Worm (Caenorhabditis elegans): ENCODE measurements around the gene lipl-1.

lipl-1 gene

DNA sequence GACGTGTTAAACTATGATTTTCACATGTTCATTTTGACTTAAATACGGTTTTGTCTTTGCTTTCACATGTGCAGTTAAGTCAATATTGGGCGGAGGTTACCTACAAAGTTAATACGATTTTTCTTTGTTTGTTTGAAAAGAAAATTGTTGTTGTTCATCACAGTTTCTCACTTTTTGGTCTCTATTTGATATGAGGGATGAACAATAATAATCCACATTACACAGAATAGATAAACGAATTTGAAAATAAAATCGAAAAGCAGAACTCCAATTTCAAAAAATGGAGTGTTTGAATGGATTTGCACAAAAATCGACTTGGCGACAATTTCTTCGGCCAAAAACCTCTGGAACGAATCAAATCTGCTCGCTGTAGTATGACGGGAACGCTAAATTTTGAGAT is 13.1 kb upstream of the lipl-1 start, which contains the start of gene ttr-29:
ttr-29 (minus strand) TSS at position 101 of the 400 bp plus-strand sequence.
- TF ChIP-seq attf-6 (GFP tag; IDR thresholded peaks at IDR 0.05) (no peak), ztf-26 (tag; optimal IDR thresholded peaks at IDR 0.05) (no peak), lin-26 (GFP tag; IDR thresholded peaks at IDR 0.05) (no peak), atf-7 (tag; optimal IDR thresholded peaks at IDR 0.05) (no peak), rcor-1 (GFP tag; IDR thresholded peaks at IDR 0.05) (no peak), D2030.7 (GFP tag; IDR thresholded peaks at IDR 0.05) (no peak), athp-1 (tag; optimal IDR thresholded peaks at IDR 0.05) (no peak), lin-40 (tag; optimal IDR thresholded peaks at IDR 0.05) (no peak), tbp1 (GFP tag; optimal IDR thresholded peaks at IDR 0.05) (no peak), nfyb-1 (GFP tag; IDR thresholded peaks at IDR 0.05) (no peak), mel-28 (tag; optimal IDR thresholded peaks at IDR 0.05; ENCODE audit: borderline replicate concordance) (no peak), xnd-1 (tag; optimal IDR thresholded peaks at IDR 0.05) (no peak)

DNA sequence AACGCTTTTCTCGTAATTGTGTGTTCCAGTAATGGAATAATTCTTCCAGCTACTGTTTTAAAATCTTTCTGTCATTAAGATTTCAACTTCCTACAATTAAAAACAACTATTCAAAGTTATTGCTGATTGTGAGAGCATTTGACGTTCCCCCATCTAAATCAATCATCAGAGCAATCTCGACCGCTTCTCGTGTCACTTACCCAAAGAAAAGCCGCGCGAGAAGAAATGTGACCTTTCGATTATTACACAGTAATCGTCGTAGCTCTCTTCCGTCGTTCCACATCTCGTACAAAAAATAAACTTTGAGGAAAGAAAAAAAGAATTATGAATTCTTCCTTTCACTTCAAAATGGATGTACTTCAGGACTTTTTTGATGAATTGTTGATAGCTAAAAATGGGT is 12.3 kb upstream of the lipl-1 start:
- TF ChIP-seq ztf-3 (GFP tag; optimal IDR thresholded peaks at IDR 0.05) (no peak), egl-18 (GFP tag; IDR thresholded peaks at IDR 0.05) (no peak), hrde-1 (tag; optimal IDR thresholded peaks at IDR 0.05; ENCODE audit: borderline replicate concordance) (no peak), hsf-1 (GFP tag; IDR thresholded peaks at IDR 0.05) (no peak), F22D6.2 (tag; optimal IDR thresholded peaks at IDR 0.05) (no peak), ceh-100 (GFP tag; IDR thresholded peaks at IDR 0.05) (no peak), sea-2 (GFP tag; IDR thresholded peaks at IDR 0.05) (no peak), mcd-1 (GFP tag; IDR thresholded peaks at IDR 0.05) (no peak), C17E4.6 (GFP tag; IDR thresholded peaks at IDR 0.05) (no peak), pbrm-1 (GFP tag; IDR thresholded peaks at IDR 0.05) (no peak), ama-1 (optimal IDR thresholded peaks at IDR 0.05) (no peak), ama-1 (GFP tag; optimal IDR thresholded peaks at IDR 0.05) (no peak), pha-4 (tag; optimal IDR thresholded peaks at IDR 0.05) (no peak), B0035.1 (tag; optimal IDR thresholded peaks at IDR 0.05) (no peak), K11D2.4 (GFP tag; IDR thresholded peaks at IDR 0.05) (no peak), him-1 (tag; optimal IDR thresholded peaks at IDR 0.05) (no peak), let-607 (tag; optimal IDR thresholded peaks at IDR 0.05) (no peak), Y79H2A.3 (GFP tag; conservative IDR thresholded peaks at IDR 0.05) (no peak)

DNA sequence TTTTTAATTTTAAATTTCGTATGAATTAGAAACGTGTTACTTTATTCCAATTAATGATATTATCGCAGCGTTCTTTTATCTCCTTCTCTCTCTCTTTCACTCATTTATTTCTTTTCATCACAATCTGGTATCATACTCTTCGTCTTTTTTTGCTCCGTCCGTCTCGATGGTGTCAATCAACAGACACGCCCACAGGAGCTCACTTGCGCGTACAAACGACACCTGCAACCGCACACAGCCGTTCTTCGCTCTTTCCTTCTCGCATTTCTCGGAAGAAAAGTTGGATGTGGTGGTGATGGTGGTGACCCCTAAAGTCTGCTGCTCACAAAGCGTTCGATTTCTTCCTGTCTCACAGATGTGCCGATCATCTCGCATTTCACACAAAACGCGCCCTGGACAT is 11.2 kb upstream of the lipl-1 start:
- TF ChIP-seq let-607 (tag; optimal IDR thresholded peaks at IDR 0.05): peak in 1 of 2 experiments; percentile 37
- no peak for TF ChIP-seq D2030.7 (GFP tag; IDR thresholded peaks at IDR 0.05)
- peak; percentile 56 for TF ChIP-seq nhr-80 (tag; optimal IDR thresholded peaks at IDR 0.05)

DNA sequence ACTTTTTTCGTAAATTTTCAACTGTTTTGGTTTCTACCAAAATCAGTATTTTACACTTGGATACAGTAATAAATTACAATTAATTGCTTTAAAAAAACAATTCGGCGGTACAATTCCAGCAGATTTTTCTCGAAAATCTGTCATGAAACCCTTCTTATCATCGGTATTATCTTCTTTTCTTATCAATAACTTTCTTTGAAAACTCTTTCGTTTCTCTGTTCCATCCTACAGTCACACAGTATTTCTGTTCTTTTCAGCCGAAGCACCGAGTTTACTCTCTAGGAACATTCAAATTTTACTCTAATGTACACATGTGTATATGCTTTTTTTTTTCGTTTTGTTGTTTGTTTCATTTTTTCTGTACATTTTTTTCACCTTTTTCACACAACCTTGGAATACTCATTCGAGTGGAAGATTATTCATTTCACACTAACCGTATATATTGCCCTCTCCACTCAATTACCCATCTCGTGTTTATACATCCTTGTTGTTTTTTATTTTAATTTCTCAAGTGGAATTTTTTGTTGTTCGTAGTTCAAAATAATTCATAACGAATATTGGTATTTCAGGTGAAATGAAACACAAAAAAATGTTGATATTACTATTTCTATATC is 10.1 kb upstream of the lipl-1 start, which contains the start of gene nid-1:
nid-1 (plus strand) TSS at position 564 of the 614 bp plus-strand sequence.
- TF ChIP-seq K11D2.4 (GFP tag; IDR thresholded peaks at IDR 0.05) (no peak), snpc-1.3 (tag; optimal IDR thresholded peaks at IDR 0.05; ENCODE audit: insufficient read depth) (no peak), snpc-1.1 (tag; optimal IDR thresholded peaks at IDR 0.05; ENCODE audit: insufficient read depth) (no peak), nhr-27 (tag; optimal IDR thresholded peaks at IDR 0.05) (no peak), ceh-79 (tag; optimal IDR thresholded peaks at IDR 0.05) (no peak), F22D6.2 (tag; optimal IDR thresholded peaks at IDR 0.05) (no peak), repo-1 (tag; optimal IDR thresholded peaks at IDR 0.05) (no peak), let-607 (tag; optimal IDR thresholded peaks at IDR 0.05) (peak in 1 of 2 experiments; percentile 21), mxl-1 (tag; optimal IDR thresholded peaks at IDR 0.05) (no peak), egl-44 (GFP tag; IDR thresholded peaks at IDR 0.05) (no peak), sptf-2 (GFP tag; optimal IDR thresholded peaks at IDR 0.05) (no peak), efl-1 (GFP tag; optimal IDR thresholded peaks at IDR 0.05) (no peak), gei-17 (GFP tag; optimal IDR thresholded peaks at IDR 0.05) (no peak), tbp1 (GFP tag; optimal IDR thresholded peaks at IDR 0.05) (peak; percentile 14), ceh-91 (GFP tag; IDR thresholded peaks at IDR 0.05) (no peak), sdz-38 (tag; optimal IDR thresholded peaks at IDR 0.05) (no peak), C17E4.6 (GFP tag; IDR thresholded peaks at IDR 0.05) (no peak), unc-62 (GFP tag; optimal IDR thresholded peaks at IDR 0.05) (no peak), nhr-80 (tag; optimal IDR thresholded peaks at IDR 0.05) (peak; percentile 56), hmg-1.2 (GFP tag; IDR thresholded peaks at IDR 0.05) (peak; percentile 20; the same call in 1 of the 2 replicates)
